4 fruit fly cellular contexts compared by ENCODE assay signal in genomic region chr2L:7094303-7094702, dm6.
A peak's percentile ranks its signal among the peaks of the same experiment; 100 is the strongest.
TF ChIP-seq lines count a peak whose summit lies in the region.

No protein-coding gene starts in this region.

- no peak for TF ChIP-seq CTCF in whole organism, embryonic (GFP tag; optimal IDR thresholded peaks at IDR 0.05; lab: Kevin White, UChicago)

TF ChIP-seq in whole organism, embryonic, 481 proteins besides CTCF, POLR2A, EP300 and RAD21:
- TF ChIP-seq CG31388 (GFP tag; optimal IDR thresholded peaks at IDR 0.05; lab: Kevin White, UChicago), result no peak
- 0 out of 3 replicates have a peak, but pooled peaks have one; percentile 26 for TF ChIP-seq row (GFP tag; IDR thresholded peaks at IDR 0.05; lab: Robert Waterston, UW)

TF ChIP-seq in whole organism, prepupa, 60 proteins besides CTCF, POLR2A, EP300 and RAD21 (continues in another document):
- TF ChIP-seq Blimp-1 (GFP tag; optimal IDR thresholded peaks at IDR 0.05; lab: Kevin White, UChicago) (no peak), pdm3 (GFP tag; optimal IDR thresholded peaks at IDR 0.05; lab: Kevin White, UChicago) (peak; percentile 53), CG6808 (GFP tag; optimal IDR thresholded peaks at IDR 0.05; lab: Kevin White, UChicago) (no peak), cyc (GFP tag; optimal IDR thresholded peaks at IDR 0.05; lab: Kevin White, UChicago) (no peak), lz (GFP tag; optimal IDR thresholded peaks at IDR 0.05; lab: Kevin White, UChicago) (peak; percentile 35), dac (GFP tag; optimal IDR thresholded peaks at IDR 0.05; lab: Kevin White, UChicago) (no peak), CG8319 (GFP tag; optimal IDR thresholded peaks at IDR 0.05; lab: Kevin White, UChicago) (no peak), Hr38 (GFP tag; optimal IDR thresholded peaks at IDR 0.05; lab: Kevin White, UChicago) (no peak), CG9139 (GFP tag; optimal IDR thresholded peaks at IDR 0.05; lab: Kevin White, UChicago) (no peak), CG10669 (GFP tag; optimal IDR thresholded peaks at IDR 0.05; lab: Kevin White, UChicago) (no peak), dsx (GFP tag; optimal IDR thresholded peaks at IDR 0.05; lab: Kevin White, UChicago; ENCODE audit: poor library complexity, severe bottlenecking) (no peak), salr (GFP tag; optimal IDR thresholded peaks at IDR 0.05; lab: Kevin White, UChicago) (peak in 1 of 2 experiments; percentile 31), CG15336 (GFP tag; IDR thresholded peaks at IDR 0.05; lab: Robert Waterston, UW) (peak; percentile 50; the same call in 1 of the 2 replicates), CG3919 (GFP tag; optimal IDR thresholded peaks at IDR 0.05; lab: Kevin White, UChicago) (no peak), CG8632 (GFP tag; optimal IDR thresholded peaks at IDR 0.05; lab: Kevin White, UChicago) (peak; percentile 28), CG11294 (GFP tag; IDR thresholded peaks at IDR 0.05; lab: Robert Waterston, UW) (no peak), Sox15 (GFP tag; optimal IDR thresholded peaks at IDR 0.05; lab: Kevin White, UChicago) (no peak), CG1621 (tag; optimal IDR thresholded peaks at IDR 0.05; lab: Kevin White, UChicago) (no peak), Smox (GFP tag; optimal IDR thresholded peaks at IDR 0.05; lab: Kevin White, UChicago) (peak; percentile 52), net (GFP tag; optimal IDR thresholded peaks at IDR 0.05; lab: Kevin White, UChicago) (peak; percentile 23), spab (GFP tag; optimal IDR thresholded peaks at IDR 0.05; lab: Kevin White, UChicago) (no peak), CG8119 (GFP tag; IDR thresholded peaks at IDR 0.05; lab: Robert Waterston, UW) (no peak), achi (GFP tag; optimal IDR thresholded peaks at IDR 0.05; lab: Kevin White, UChicago) (peak; percentile 32), CG11902 (GFP tag; optimal IDR thresholded peaks at IDR 0.05; lab: Kevin White, UChicago) (no peak), CG6276 (GFP tag; optimal IDR thresholded peaks at IDR 0.05; lab: Kevin White, UChicago) (no peak), CG4318 (GFP tag; optimal IDR thresholded peaks at IDR 0.05; lab: Kevin White, UChicago) (no peak), CG6792 (GFP tag; optimal IDR thresholded peaks at IDR 0.05; lab: Kevin White, UChicago) (peak; percentile 19), CG34406 (GFP tag; optimal IDR thresholded peaks at IDR 0.05; lab: Kevin White, UChicago) (peak; percentile 12), Hr39 (GFP tag; optimal IDR thresholded peaks at IDR 0.05; lab: Kevin White, UChicago) (no peak), CG7368 (GFP tag; optimal IDR thresholded peaks at IDR 0.05; lab: Kevin White, UChicago) (no peak)

TF ChIP-seq in whole organism, pupa, 21 proteins besides CTCF, POLR2A, EP300 and RAD21:
- TF ChIP-seq CG34367 (tag; optimal IDR thresholded peaks at IDR 0.05; lab: Kevin White, UChicago) (peak; percentile 24), CG14655 (GFP tag; optimal IDR thresholded peaks at IDR 0.05; lab: Kevin White, UChicago) (peak; percentile 8), CG15710 (tag; optimal IDR thresholded peaks at IDR 0.05; lab: Kevin White, UChicago) (peak; percentile 62), CG4496 (GFP tag; IDR thresholded peaks at IDR 0.05; lab: Robert Waterston, UW) (no peak)

TF ChIP-seq in whole organism, wandering third instar larva, 38 proteins besides CTCF, POLR2A, EP300 and RAD21:
- TF ChIP-seq woc (GFP tag; optimal IDR thresholded peaks at IDR 0.05; lab: Kevin White, UChicago) (peak; percentile 15), Dif (GFP tag; optimal IDR thresholded peaks at IDR 0.05; lab: Kevin White, UChicago; ENCODE audit: partially characterized antibody) (no peak), Vsx2 (GFP tag; optimal IDR thresholded peaks at IDR 0.05; lab: Kevin White, UChicago; ENCODE audit: partially characterized antibody) (no peak), Hnf4 (GFP tag; optimal IDR thresholded peaks at IDR 0.05; lab: Kevin White, UChicago) (no peak), usp (GFP tag; optimal IDR thresholded peaks at IDR 0.05; lab: Kevin White, UChicago) (no peak), CG32264 (GFP tag; optimal IDR thresholded peaks at IDR 0.05; lab: Kevin White, UChicago) (no peak), Dfd (GFP tag; optimal IDR thresholded peaks at IDR 0.05; lab: Kevin White, UChicago) (no peak), tai (GFP tag; optimal IDR thresholded peaks at IDR 0.05; lab: Kevin White, UChicago) (no peak), rgr (GFP tag; optimal IDR thresholded peaks at IDR 0.05; lab: Kevin White, UChicago) (peak; percentile 26), foxo (GFP tag; optimal IDR thresholded peaks at IDR 0.05; lab: Kevin White, UChicago) (peak in 1 of 2 experiments; percentile 32), fru (GFP tag; optimal IDR thresholded peaks at IDR 0.05; lab: Kevin White, UChicago) (peak; percentile 25), h (GFP tag; optimal IDR thresholded peaks at IDR 0.05; lab: Kevin White, UChicago) (peak; percentile 35), Abd-B (GFP tag; optimal IDR thresholded peaks at IDR 0.05; lab: Kevin White, UChicago) (no peak), Sp1 (GFP tag; optimal IDR thresholded peaks at IDR 0.05; lab: Kevin White, UChicago) (peak; percentile 36), psq (GFP tag; optimal IDR thresholded peaks at IDR 0.05; lab: Kevin White, UChicago) (peak; percentile 32), OdsH (GFP tag; optimal IDR thresholded peaks at IDR 0.05; lab: Kevin White, UChicago) (peak; percentile 55)

Comparison
In these comparisons a context has a peak if more than half of its experiments do, and no peak if none do; other contexts are left out.
1. Of the 7 proteins assayed by ChIP-seq in both whole organism, embryonic and whole organism, prepupa: peak only in whole organism, embryonic: none; only in whole organism, prepupa: Sox102F; in both: none; in neither: 6.